Worm (Caenorhabditis elegans) whole organism, L4 larva: Measurements from ENCODE around the gene gst-42.
A peak's percentile ranks its signal among the peaks of the same experiment; 100 is the strongest.

ENCODE experiments used
- D1046.2 ChIP-seq: fragments of 200-800 bp; sonication (Bioruptor generic); IDR thresholded peaks from 2 replicates; pipeline ENCODE4 v1.3.6; 2022; ENCODE audit warnings: missing genetic modification characterization, missing compliant biosample characterization
- F26F4.8 ChIP-seq: fragments of 200-800 bp; sonication (Bioruptor generic); conservative IDR thresholded peaks from 2 replicates; pipeline ENCODE4 v1.3.6; 2022; ENCODE audit warnings: missing genetic modification characterization, missing compliant biosample characterization
- F44E2.7 ChIP-seq: fragments of 200-800 bp; sonication (Bioruptor generic); IDR thresholded peaks from 2 replicates; pipeline ENCODE4 v2.1.2; 2022; ENCODE audit warnings: missing genetic modification characterization, missing compliant biosample characterization
- F49E8.2 ChIP-seq: sonication (generic microtip); optimal IDR thresholded peaks from 2 replicates; lab custom pipeline; 2016; ENCODE audit warnings: missing compliant biosample characterization, mild to moderate bottlenecking, missing genetic modification characterization, borderline replicate concordance
- R02D3.7 ChIP-seq: fragments of 150-350 bp; sonication (generic microtip); optimal IDR thresholded peaks from 3 replicates; lab custom pipeline; 2014; ENCODE audit warnings: missing biosample characterization, missing genetic modification characterization
- T20F7.1 ChIP-seq: fragments of 200-800 bp; sonication (Bioruptor generic); optimal IDR thresholded peaks from 2 replicates; lab custom pipeline; 2018; ENCODE audit warnings: mild to moderate bottlenecking, missing genetic modification characterization, missing compliant biosample characterization
- T26A8.4 ChIP-seq: fragments of 200-800 bp; sonication (Bioruptor generic); IDR thresholded peaks from 2 replicates; pipeline ENCODE4 v1.3.6; 2022; ENCODE audit warnings: missing genetic modification characterization, missing compliant biosample characterization
- Y105C5A.15 ChIP-seq: fragments of 200-800 bp; sonication (Bioruptor generic); IDR thresholded peaks from 2 replicates; pipeline ENCODE4 v1.3.6; 2022; ENCODE audit warnings: missing genetic modification characterization, missing compliant biosample characterization
- Y5F2A.4 ChIP-seq: fragments of 200-800 bp; sonication (Bioruptor generic); optimal IDR thresholded peaks from 2 replicates; lab custom pipeline; 2018; ENCODE audit warnings: mild to moderate bottlenecking, missing genetic modification characterization, missing compliant biosample characterization
- Y75B8A.6 ChIP-seq: fragments of 200-800 bp; sonication (Bioruptor generic); IDR thresholded peaks from 2 replicates; pipeline ENCODE4 v1.3.6; 2022; ENCODE audit warnings: missing genetic modification reagents, missing genetic modification characterization, missing compliant biosample characterization
- ZK546.5 ChIP-seq, 2 experiments: sonication (generic microtip); optimal IDR thresholded peaks; 2 replicates each; lab custom pipeline; 2017; ENCODE audit warnings: missing biosample characterization in 2 of 2, missing genetic modification characterization in 2 of 2
- aly-2 ChIP-seq: sonication (generic microtip); optimal IDR thresholded peaks from 2 replicates; lab custom pipeline; 2018; ENCODE audit warnings: missing biosample characterization, missing genetic modification characterization
- ama-1 ChIP-seq: fragments of 150-350 bp; optimal IDR thresholded peaks from 2 replicates; lab custom pipeline; 2014; ENCODE audit warnings: inconsistent platforms, mixed read lengths
- attf-4 ChIP-seq: sonication (generic microtip); optimal IDR thresholded peaks from 3 replicates; lab custom pipeline; 2017; ENCODE audit warnings: missing biosample characterization, missing genetic modification characterization
- cey-2 ChIP-seq: sonication (generic microtip); optimal IDR thresholded peaks from 3 replicates; lab custom pipeline; 2017; ENCODE audit warnings: missing genetic modification characterization, mild to moderate bottlenecking, missing compliant biosample characterization, antibody characterized with exemption, borderline replicate concordance; ENCODE audit not compliant: insufficient read depth
- daf-12 ChIP-seq: fragments of 150-350 bp; optimal IDR thresholded peaks from 2 replicates; lab custom pipeline; 2014; ENCODE audit warnings: missing biosample characterization, missing genetic modification reagents, missing genetic modification characterization
- daf-16 ChIP-seq, 3 experiments: sonication (generic microtip); optimal IDR thresholded peaks; 2 replicates each; lab custom pipeline; 2016 to 2017; ENCODE audit warnings: missing genetic modification characterization in 3 of 3, missing genetic modification reagents in 3 of 3, mild to moderate bottlenecking in 2 of 3, missing compliant biosample characterization in 2 of 3, missing biosample characterization in 1 of 3, moderate library complexity in 1 of 3
- daf-8 ChIP-seq: fragments of 200-800 bp; sonication (Bioruptor generic); IDR thresholded peaks from 2 replicates; pipeline ENCODE4 v1.3.6; 2022; ENCODE audit warnings: missing genetic modification characterization, missing compliant biosample characterization
- dmd-8 ChIP-seq: fragments of 200-800 bp; sonication (Bioruptor generic); IDR thresholded peaks from 2 replicates; pipeline ENCODE4 v1.3.6; 2022; ENCODE audit warnings: missing genetic modification characterization, missing compliant biosample characterization
- duxl-1 ChIP-seq: sonication (generic microtip); optimal IDR thresholded peaks from 2 replicates; lab custom pipeline; 2016; ENCODE audit warnings: mild to moderate bottlenecking, missing genetic modification characterization, moderate library complexity, missing compliant biosample characterization; ENCODE audit not compliant: poor library complexity
- egl-27 ChIP-seq: sonication (generic microtip); optimal IDR thresholded peaks from 3 replicates; lab custom pipeline; 2017; ENCODE audit warnings: missing biosample characterization, missing genetic modification reagents, missing genetic modification characterization
- egl-43 ChIP-seq: fragments of 200-800 bp; sonication (Bioruptor generic); IDR thresholded peaks from 2 replicates; pipeline ENCODE4 v1.3.6; 2022; ENCODE audit warnings: missing genetic modification reagents, missing genetic modification characterization, missing compliant biosample characterization
- fkh-10 ChIP-seq: fragments of 150-350 bp; optimal IDR thresholded peaks from 2 replicates; lab custom pipeline; 2014; ENCODE audit warnings: missing biosample characterization, missing genetic modification reagents, missing genetic modification characterization
- hif-1 ChIP-seq, 2 experiments: sonication (generic microtip); optimal IDR thresholded peaks; 2 replicates each; lab custom pipeline; 2016 to 2017; ENCODE audit warnings: missing compliant biosample characterization in 2 of 2, missing genetic modification characterization in 2 of 2, missing genetic modification reagents in 2 of 2, missing genotype in 2 of 2, mild to moderate bottlenecking in 1 of 2
- hlh-30 ChIP-seq: sonication (generic microtip); optimal IDR thresholded peaks from 2 replicates; lab custom pipeline; 2017; ENCODE audit warnings: antibody characterized with exemption, mild to moderate bottlenecking, missing genetic modification characterization, missing compliant biosample characterization; ENCODE audit not compliant: insufficient read depth
- jun-1 ChIP-seq: fragments of 150-350 bp; optimal IDR thresholded peaks from 2 replicates; lab custom pipeline; 2014; ENCODE audit warnings: missing biosample characterization, missing genetic modification reagents, missing genetic modification characterization
- lin-15B ChIP-seq: fragments of 150-350 bp; sonication (generic microtip); optimal IDR thresholded peaks from 3 replicates; lab custom pipeline; 2014; ENCODE audit warnings: missing biosample characterization, missing genetic modification characterization
- lin-29 ChIP-seq: fragments of 200-800 bp; sonication (Bioruptor generic); IDR thresholded peaks from 2 replicates; pipeline ENCODE4 v1.3.6; 2022; ENCODE audit warnings: missing genetic modification reagents, missing genetic modification characterization, missing compliant biosample characterization
- lin-39 ChIP-seq: fragments of 150-350 bp; optimal IDR thresholded peaks from 2 replicates; lab custom pipeline; 2014; ENCODE audit warnings: missing biosample characterization, missing genetic modification reagents, missing genetic modification characterization
- madf-9 ChIP-seq: fragments of 200-800 bp; sonication (Bioruptor generic); conservative IDR thresholded peaks from 2 replicates; pipeline ENCODE4 v1.3.6; 2022; ENCODE audit warnings: missing genetic modification reagents, missing genetic modification characterization, missing compliant biosample characterization
- mdl-1 ChIP-seq, 2 experiments: fragments of 150-350 bp in 1 of 2; sonication (generic microtip) in 1 of 2; optimal IDR thresholded peaks; 2 replicates each; lab custom pipeline; 2014 to 2017; ENCODE audit warnings: missing biosample characterization in 2 of 2, missing genetic modification characterization in 2 of 2
- mdt-29 ChIP-seq: fragments of 200-800 bp; sonication (Bioruptor generic); IDR thresholded peaks from 2 replicates; pipeline ENCODE4 v1.3.6; 2022; ENCODE audit warnings: missing genetic modification reagents, missing genetic modification characterization, missing compliant biosample characterization
- mep-1 ChIP-seq: fragments of 150-350 bp; sonication (generic microtip); optimal IDR thresholded peaks from 3 replicates; lab custom pipeline; 2014; ENCODE audit warnings: missing biosample characterization, missing genetic modification characterization
- mxl-2 ChIP-seq: fragments of 200-800 bp; sonication (Bioruptor generic); conservative IDR thresholded peaks from 2 replicates; pipeline ENCODE4 v1.3.6; 2022; ENCODE audit warnings: missing genetic modification reagents, missing genetic modification characterization, missing compliant biosample characterization
- nhr-11 ChIP-seq: fragments of 150-350 bp; optimal IDR thresholded peaks from 2 replicates; lab custom pipeline; 2014; ENCODE audit warnings: missing biosample characterization, missing genetic modification characterization
- nhr-28 ChIP-seq: fragments of 150-350 bp; optimal IDR thresholded peaks from 2 replicates; lab custom pipeline; 2014; ENCODE audit warnings: missing biosample characterization, missing genetic modification characterization
- nhr-48 ChIP-seq: sonication (generic microtip); optimal IDR thresholded peaks from 2 replicates; lab custom pipeline; 2016; ENCODE audit warnings: mild to moderate bottlenecking, missing genetic modification characterization, missing compliant biosample characterization
- nhr-76 ChIP-seq: fragments of 150-350 bp; optimal IDR thresholded peaks from 2 replicates; lab custom pipeline; 2014; ENCODE audit warnings: missing biosample characterization, missing genetic modification characterization
- pha-4 ChIP-seq, 2 experiments: fragments of 150-350 bp in 1 of 2; fragments of 200-800 bp in 1 of 2; sonication (Bioruptor generic) in 1 of 2; IDR thresholded peaks in 1 of 2; optimal IDR thresholded peaks in 1 of 2; 2 replicates each; pipeline versions ENCODE4 v1.3.6 to Lab custom; 2014 to 2022; ENCODE audit warnings: missing genetic modification characterization in 2 of 2, missing genetic modification reagents in 2 of 2, missing biosample characterization in 1 of 2, missing compliant biosample characterization in 1 of 2
- pqm-1 ChIP-seq: sonication (generic microtip); optimal IDR thresholded peaks from 2 replicates; lab custom pipeline; 2017; ENCODE audit warnings: missing biosample characterization, missing genetic modification characterization
- rbr-2 ChIP-seq: sonication (generic microtip); optimal IDR thresholded peaks from 2 replicates; lab custom pipeline; 2016; ENCODE audit warnings: missing genotype, missing genetic modification characterization, missing compliant biosample characterization
- sdz-12 ChIP-seq: fragments of 200-800 bp; sonication (Bioruptor generic); optimal IDR thresholded peaks from 2 replicates; lab custom pipeline; 2018; ENCODE audit warnings: mild to moderate bottlenecking, missing genetic modification characterization, missing compliant biosample characterization
- skn-1 ChIP-seq: fragments of 150-350 bp; optimal IDR thresholded peaks from 2 replicates; lab custom pipeline; 2014; ENCODE audit warnings: missing biosample characterization, missing genetic modification characterization
- tra-1 ChIP-seq: fragments of 200-800 bp; sonication (Bioruptor generic); IDR thresholded peaks from 2 replicates; pipeline ENCODE4 v1.3.6; 2022; ENCODE audit warnings: missing genetic modification reagents, missing genetic modification characterization, missing compliant biosample characterization
- unc-62 ChIP-seq, 3 experiments: fragments of 150-350 bp in 1 of 3; sonication (generic microtip); optimal IDR thresholded peaks in 2 of 3; peaks in 1 of 3; 1 replicate in 1 of 3; 2 replicates in 2 of 3; lab custom pipeline; 2014 to 2017; ENCODE audit warnings: missing biosample characterization in 3 of 3, missing genetic modification characterization in 3 of 3, missing genetic modification reagents in 3 of 3, missing genotype in 1 of 3
- zfp-2 ChIP-seq: sonication (generic microtip); optimal IDR thresholded peaks from 2 replicates; lab custom pipeline; 2016; ENCODE audit warnings: mild to moderate bottlenecking, missing genetic modification characterization, missing compliant biosample characterization
- zfp-3 ChIP-seq: fragments of 200-800 bp; sonication (Bioruptor generic); conservative IDR thresholded peaks from 2 replicates; pipeline ENCODE4 v1.3.6; 2022; ENCODE audit warnings: missing genetic modification reagents, missing genetic modification characterization, missing compliant biosample characterization
- zip-11 ChIP-seq: fragments of 200-800 bp; sonication (Bioruptor generic); IDR thresholded peaks from 2 replicates; pipeline ENCODE4 v1.3.6; 2022; ENCODE audit warnings: missing genetic modification characterization, missing compliant biosample characterization
- ztf-11 ChIP-seq: fragments of 150-350 bp; optimal IDR thresholded peaks from 2 replicates; lab custom pipeline; 2014; ENCODE audit warnings: missing biosample characterization, missing genetic modification characterization
- ztf-7 ChIP-seq: fragments of 150-350 bp; optimal IDR thresholded peaks from 2 replicates; lab custom pipeline; 2014; ENCODE audit warnings: missing biosample characterization, missing genetic modification characterization

The gst-42 gene

DNA sequence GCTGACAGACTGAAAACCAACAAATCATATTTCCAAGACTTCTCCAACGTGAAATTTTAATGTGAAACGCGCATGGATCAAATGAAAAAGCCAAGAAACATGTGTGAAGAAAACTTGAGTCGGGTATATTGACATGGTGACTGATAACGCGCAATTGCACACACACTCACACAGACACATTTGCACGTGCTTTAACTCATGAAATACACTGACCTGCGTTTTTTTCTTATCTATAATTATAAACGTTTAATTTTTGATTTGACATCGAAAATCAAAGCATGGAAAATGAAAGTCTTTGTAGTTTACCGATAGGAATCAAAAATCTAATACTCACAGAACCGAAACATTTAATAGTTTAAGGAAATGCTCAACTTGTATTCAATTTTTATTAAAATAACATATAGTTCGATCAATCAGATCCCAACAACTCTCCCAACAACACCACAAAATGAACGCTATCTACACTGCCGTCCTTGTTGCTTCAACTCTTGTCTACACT lies 10.9 kb upstream of the gst-42 start, which contains the start of gene nspa-9 (continued):
- TF ChIP-seq mdt-29 (GFP tag; lab: Robert Waterston, UW) (no peak), hif-1 (tag; optimal IDR thresholded peaks at IDR 0.05; lab: Kevin White, UChicago) (no peak), madf-9 (no peak), mdl-1 (tag; optimal IDR thresholded peaks at IDR 0.05; lab: Kevin White, UChicago) (peak; percentile 15 to 87), skn-1 (tag; lab: Kevin White, UChicago) (no peak), duxl-1 (tag; lab: Kevin White, UChicago) (no peak), egl-43 (no peak), rbr-2 (tag; lab: Kevin White, UChicago) (no peak), daf-8 (no peak), hlh-30 (tag; lab: Kevin White, UChicago) (peak; percentile 77), ama-1 (lab: Kevin White, UChicago) (no peak), attf-4 (no peak), ztf-11 (tag; lab: Kevin White, UChicago) (no peak), mxl-2 (GFP tag; lab: Robert Waterston, UW) (0 out of 2 replicates have a peak, but pooled peaks have one; percentile 10), cey-2 (tag; lab: Kevin White, UChicago) (no peak), daf-16 (GFP tag; optimal IDR thresholded peaks at IDR 0.05; lab: Kevin White, UChicago) (no peak), daf-16 (tag; optimal IDR thresholded peaks at IDR 0.05; lab: Kevin White, UChicago) (peak; percentile 91), F44E2.7 (GFP tag; lab: Robert Waterston, UW) (no peak), zfp-2 (tag; lab: Kevin White, UChicago) (no peak), F26F4.8 (GFP tag; lab: Robert Waterston, UW) (no peak), aly-2 (tag; lab: Kevin White, UChicago) (no peak), Y5F2A.4 (no peak), nhr-11 (tag; lab: Kevin White, UChicago) (no peak), zip-11 (GFP tag; lab: Robert Waterston, UW) (no peak), ztf-7 (tag; lab: Kevin White, UChicago) (no peak), lin-29 (no peak), T20F7.1 (GFP tag; lab: Kevin White, UChicago) (peak; percentile 5), D1046.2 (no peak), unc-62 (GFP tag; optimal IDR thresholded peaks at IDR 0.05 in 1 of 2; lab: Kevin White, UChicago) (peak in 1 of 2 experiments; percentile 81), unc-62 (tag; optimal IDR thresholded peaks at IDR 0.05; lab: Kevin White, UChicago) (no peak), nhr-48 (tag; lab: Kevin White, UChicago) (peak; percentile 40), egl-27 (no peak), fkh-10 (GFP tag; lab: Kevin White, UChicago) (no peak), pqm-1 (tag; lab: Kevin White, UChicago) (peak; percentile 62), lin-15B (tag; lab: Kevin White, UChicago) (no peak), daf-12 (tag; lab: Kevin White, UChicago) (no peak), mep-1 (tag; lab: Kevin White, UChicago) (peak; percentile 25), R02D3.7 (no peak), F49E8.2 (tag; lab: Kevin White, UChicago) (no peak), nhr-76 (tag; lab: Kevin White, UChicago) (no peak), nhr-28 (tag; lab: Kevin White, UChicago) (peak; percentile 80), T26A8.4 (GFP tag; lab: Robert Waterston, UW) (no peak), dmd-8 (no peak), sdz-12 (GFP tag; lab: Kevin White, UChicago) (no peak), tra-1 (GFP tag; lab: Robert Waterston, UW) (no peak), Y105C5A.15 (GFP tag; lab: Robert Waterston, UW) (no peak), jun-1 (tag; lab: Kevin White, UChicago) (no peak), Y75B8A.6 (GFP tag; lab: Robert Waterston, UW) (no peak), lin-39 (no peak), ZK546.5 (tag; optimal IDR thresholded peaks at IDR 0.05; lab: Kevin White, UChicago) (no peak), zfp-3 (GFP tag; lab: Robert Waterston, UW) (no peak), pha-4 (GFP tag; IDR thresholded peaks at IDR 0.05; lab: Robert Waterston, UW) (no peak), pha-4 (tag; optimal IDR thresholded peaks at IDR 0.05; lab: Kevin White, UChicago) (no peak)
